Worm (Caenorhabditis elegans): ENCODE data around the gene sprr-2.

- TF ChIP-seq tab-1 (GFP tag; IDR thresholded peaks at IDR 0.05) (no peak), ztf-29 (GFP tag; IDR thresholded peaks at IDR 0.05) (no peak)
Measured at ce11 chrX:14819495-14819894, 26.2 kb downstream of the sprr-2 start.
